Fruit fly (Drosophila melanogaster): ENCODE data around the gene CG11986.

DNA sequence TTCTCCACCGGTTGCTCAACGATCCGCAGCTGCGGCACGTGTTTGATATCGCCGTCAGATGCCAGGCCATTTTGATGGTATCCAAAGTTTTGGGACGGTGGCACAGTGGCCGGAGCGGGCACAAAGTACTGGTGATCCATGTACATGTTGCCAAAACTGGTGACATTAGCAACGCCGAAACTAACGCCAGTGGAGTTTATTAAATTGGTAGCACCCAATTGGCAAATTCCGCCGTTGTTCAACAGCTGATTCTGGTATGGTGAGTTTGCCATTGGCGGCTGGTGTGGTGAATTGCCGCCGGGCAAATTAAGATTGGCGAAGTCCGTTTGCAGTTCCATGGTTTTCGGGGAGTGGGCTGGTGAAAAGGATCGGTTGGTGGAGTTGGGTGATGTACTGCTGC is 31.7 kb downstream of the CG11986 start:
- no peak for TF ChIP-seq CG8478 (optimal IDR thresholded peaks at IDR 0.05)
- no peak for TF ChIP-seq CTCF (optimal IDR thresholded peaks at IDR 0.05)
